Fruit fly (Drosophila melanogaster) whole organism, adult: ENCODE data around the gene CG13614.
A peak's percentile ranks its signal among the peaks of the same experiment; 100 is the strongest.

ENCODE experiments used
- CG11617 ChIP-seq: fragments of 200-800 bp; sonication (Bioruptor generic); optimal IDR thresholded peaks from 2 replicates; lab custom pipeline; 2017; ENCODE audit warnings: mild to moderate bottlenecking, missing biosample characterization, missing genetic modification reagents, missing genetic modification characterization
- CG12768 ChIP-seq: fragments of 200-800 bp; sonication (Bioruptor generic); optimal IDR thresholded peaks from 2 replicates; lab custom pipeline; 2017; ENCODE audit warnings: missing biosample characterization, missing genetic modification characterization, mild to moderate bottlenecking, moderate library complexity, missing genetic modification reagents
- CG14711 ChIP-seq: fragments of 200-800 bp; sonication (Bioruptor generic); optimal IDR thresholded peaks from 2 replicates; lab custom pipeline; 2018; ENCODE audit warnings: missing biosample characterization, mild to moderate bottlenecking, missing genetic modification characterization, moderate library complexity
- CG1620 ChIP-seq: fragments of 200-800 bp; sonication (Bioruptor generic); optimal IDR thresholded peaks from 2 replicates; lab custom pipeline; 2016; ENCODE audit warnings: missing biosample characterization, missing genetic modification characterization
- CG33017 ChIP-seq: fragments of 200-800 bp; sonication (Bioruptor generic); optimal IDR thresholded peaks from 2 replicates; lab custom pipeline; 2018; ENCODE audit warnings: missing biosample characterization, mild to moderate bottlenecking, missing genetic modification characterization, moderate library complexity
- CG5204 ChIP-seq: fragments of 200-800 bp; sonication (Bioruptor generic); optimal IDR thresholded peaks from 2 replicates; lab custom pipeline; 2016; ENCODE audit warnings: missing biosample characterization, missing genetic modification characterization
- CG7045 ChIP-seq: fragments of 200-800 bp; sonication (Bioruptor generic); optimal IDR thresholded peaks from 2 replicates; lab custom pipeline; 2017; ENCODE audit warnings: missing biosample characterization, mild to moderate bottlenecking, missing genetic modification characterization
- CG7101 ChIP-seq: fragments of 200-800 bp; sonication (Bioruptor generic); optimal IDR thresholded peaks from 2 replicates; lab custom pipeline; 2018; ENCODE audit warnings: missing biosample characterization, mild to moderate bottlenecking, missing genetic modification characterization, moderate library complexity
- Clk ChIP-seq: fragments of 200-800 bp; sonication (Bioruptor generic); optimal IDR thresholded peaks from 2 replicates; lab custom pipeline; 2017; ENCODE audit warnings: missing biosample characterization, missing genetic modification characterization
- Crg-1 ChIP-seq: fragments of 200-800 bp; sonication (Bioruptor generic); optimal IDR thresholded peaks from 2 replicates; lab custom pipeline; 2016; ENCODE audit warnings: missing biosample characterization, missing genetic modification characterization
- Hr96 ChIP-seq: fragments of 200-800 bp; sonication (Bioruptor generic); optimal IDR thresholded peaks from 2 replicates; lab custom pipeline; 2016; ENCODE audit warnings: missing biosample characterization, missing genetic modification characterization
- Mnt ChIP-seq: fragments of 200-800 bp; sonication (Bioruptor generic); optimal IDR thresholded peaks from 2 replicates; lab custom pipeline; 2016; ENCODE audit warnings: missing biosample characterization, mild to moderate bottlenecking, missing genetic modification characterization
- bab1 ChIP-seq: fragments of 200-800 bp; sonication (Bioruptor generic); optimal IDR thresholded peaks from 3 replicates; lab custom pipeline; 2019; ENCODE audit warnings: missing biosample characterization, mild to moderate bottlenecking, missing genetic modification characterization, moderate library complexity
- cic ChIP-seq: fragments of 200-800 bp; sonication (Bioruptor generic); optimal IDR thresholded peaks from 2 replicates; lab custom pipeline; 2017; ENCODE audit warnings: missing biosample characterization, mild to moderate bottlenecking, missing genetic modification characterization, moderate library complexity
- cnc ChIP-seq, 2 experiments: fragments of >200 bp; optimal IDR thresholded peaks; 2 replicates each; lab custom pipeline; 2017
- kay ChIP-seq: fragments of 200-800 bp; sonication (Bioruptor generic); peaks from one replicate; lab custom pipeline; 2016; ENCODE audit warnings: missing biosample characterization, missing genetic modification characterization, borderline replicate concordance
- ovo ChIP-seq: fragments of 200-800 bp; sonication (Bioruptor generic); optimal IDR thresholded peaks from 2 replicates; lab custom pipeline; 2016; ENCODE audit warnings: missing biosample characterization, missing genetic modification characterization
- pad ChIP-seq: fragments of 200-800 bp; sonication (Bioruptor generic); optimal IDR thresholded peaks from 3 replicates; lab custom pipeline; 2017; ENCODE audit warnings: missing biosample characterization, missing genetic modification characterization, mild to moderate bottlenecking, moderate library complexity, missing genetic modification reagents
- tj ChIP-seq: fragments of 200-800 bp; sonication (Bioruptor generic); optimal IDR thresholded peaks from 3 replicates; lab custom pipeline; 2017; ENCODE audit warnings: missing biosample characterization, mild to moderate bottlenecking, missing genetic modification characterization, moderate library complexity
- toe ChIP-seq: fragments of 200-800 bp; sonication (Bioruptor generic); optimal IDR thresholded peaks from 2 replicates; lab custom pipeline; 2016; ENCODE audit warnings: missing biosample characterization, missing genetic modification characterization

Gene CG13614

DNA sequence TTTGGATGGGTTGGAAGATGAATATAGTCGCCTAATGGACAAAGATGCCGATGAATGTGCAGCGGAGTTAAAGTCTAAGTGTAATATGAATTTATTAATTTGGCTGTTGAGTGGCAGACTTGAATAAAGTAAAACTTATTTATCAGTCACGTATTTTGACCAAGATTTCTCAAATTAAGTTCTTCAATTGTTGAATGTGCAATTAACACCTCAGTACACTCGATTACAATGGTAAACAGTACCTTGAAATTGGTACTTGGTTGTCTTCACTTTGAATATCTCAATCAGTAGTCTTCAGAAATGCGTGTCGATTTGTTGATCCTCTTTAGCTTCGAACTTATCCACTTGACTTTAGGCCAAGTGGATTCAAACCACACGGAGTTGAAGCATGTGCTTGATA is at the start of gene CG13614:
Gene CG13614, plus strand, starts transcription at position 301 of the 400 bp plus-strand sequence.
- no peak for TF ChIP-seq bab1
- no peak for TF ChIP-seq cic (GFP tag; lab: Kevin White, UChicago)
- TF ChIP-seq Hr96 (GFP tag; lab: Kevin White, UChicago) = no peak
- no peak for TF ChIP-seq CG12768
- TF ChIP-seq toe = no peak
- no peak for TF ChIP-seq cnc (optimal IDR thresholded peaks at IDR 0.05; lab: Kevin White, UChicago)
- TF ChIP-seq Clk (GFP tag; lab: Kevin White, UChicago) = no peak
- TF ChIP-seq CG11617 (GFP tag; lab: Kevin White, UChicago) = no peak
- TF ChIP-seq CG14711 (tag; lab: Kevin White, UChicago) = no peak
- TF ChIP-seq CG1620 (GFP tag; lab: Kevin White, UChicago) = no peak
- no peak for TF ChIP-seq CG5204 (GFP tag; lab: Kevin White, UChicago)
- TF ChIP-seq kay (GFP tag; lab: Kevin White, UChicago) = no peak
- no peak for TF ChIP-seq pad (GFP tag; lab: Kevin White, UChicago)
- TF ChIP-seq Mnt = no peak
- no peak for TF ChIP-seq tj (GFP tag; lab: Kevin White, UChicago)
- TF ChIP-seq CG7101 (tag; lab: Kevin White, UChicago) = no peak

DNA sequence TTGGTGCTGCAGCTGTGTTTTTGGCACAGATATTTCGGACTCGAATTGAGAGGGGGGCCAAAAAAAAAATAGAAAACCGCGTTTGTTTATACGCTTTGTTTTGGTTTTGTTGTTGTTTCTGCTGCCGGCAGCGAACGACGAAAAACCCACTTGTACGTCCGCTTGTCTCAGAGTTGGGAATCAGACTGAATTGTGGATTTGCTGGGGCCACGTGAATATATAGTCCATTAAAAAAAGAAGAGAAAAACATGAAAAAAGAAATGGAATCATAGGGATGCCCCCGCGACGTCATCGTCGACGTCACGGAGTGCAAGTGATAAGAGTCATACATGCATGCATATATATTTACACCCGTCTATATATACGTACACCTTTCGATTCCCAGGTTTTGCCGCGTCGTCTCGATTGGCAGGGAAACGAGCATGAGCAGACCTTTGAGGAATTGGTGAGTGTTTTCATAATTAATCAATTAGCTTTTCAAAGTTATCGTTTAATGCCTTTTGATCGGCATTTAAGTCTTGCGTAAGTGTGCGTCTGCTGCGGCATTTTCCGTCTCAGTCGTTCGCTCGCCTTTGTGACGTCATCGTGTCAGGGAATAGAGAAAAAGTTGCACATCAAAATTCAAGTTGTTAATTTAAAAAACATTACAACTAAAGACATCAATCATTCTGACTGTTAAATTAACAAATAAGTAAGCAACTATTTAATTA is 49.6 kb upstream of the CG13614 start:
- no peak for TF ChIP-seq bab1
- TF ChIP-seq CG12768 = peak; percentile 39
- peak; percentile 97 for TF ChIP-seq kay (GFP tag; lab: Kevin White, UChicago)
- peak; percentile 70 for TF ChIP-seq Mnt
- TF ChIP-seq tj (GFP tag; lab: Kevin White, UChicago) = peak; percentile 58
- TF ChIP-seq pad (GFP tag; lab: Kevin White, UChicago) = no peak

DNA sequence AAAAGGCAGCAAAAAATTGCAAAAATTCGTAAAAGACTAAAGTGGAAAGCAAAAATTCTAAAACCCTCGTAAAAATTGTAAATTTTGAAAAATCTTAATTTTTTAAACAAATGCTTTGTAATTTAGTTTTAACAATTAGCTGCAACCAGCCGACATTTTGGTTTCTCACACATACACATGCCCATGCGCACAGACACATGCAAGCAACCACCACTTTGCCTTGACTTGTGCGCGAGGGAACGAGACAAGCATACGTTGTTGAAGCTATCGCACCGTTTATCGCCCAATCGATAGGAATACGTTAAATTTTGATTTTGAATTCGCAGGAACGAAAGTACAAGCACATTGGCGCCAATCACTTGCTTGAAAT is 49.0 kb upstream of the CG13614 start:
- TF ChIP-seq toe (no peak), CG12768 (peak; percentile 5), Mnt (peak; percentile 42)

DNA sequence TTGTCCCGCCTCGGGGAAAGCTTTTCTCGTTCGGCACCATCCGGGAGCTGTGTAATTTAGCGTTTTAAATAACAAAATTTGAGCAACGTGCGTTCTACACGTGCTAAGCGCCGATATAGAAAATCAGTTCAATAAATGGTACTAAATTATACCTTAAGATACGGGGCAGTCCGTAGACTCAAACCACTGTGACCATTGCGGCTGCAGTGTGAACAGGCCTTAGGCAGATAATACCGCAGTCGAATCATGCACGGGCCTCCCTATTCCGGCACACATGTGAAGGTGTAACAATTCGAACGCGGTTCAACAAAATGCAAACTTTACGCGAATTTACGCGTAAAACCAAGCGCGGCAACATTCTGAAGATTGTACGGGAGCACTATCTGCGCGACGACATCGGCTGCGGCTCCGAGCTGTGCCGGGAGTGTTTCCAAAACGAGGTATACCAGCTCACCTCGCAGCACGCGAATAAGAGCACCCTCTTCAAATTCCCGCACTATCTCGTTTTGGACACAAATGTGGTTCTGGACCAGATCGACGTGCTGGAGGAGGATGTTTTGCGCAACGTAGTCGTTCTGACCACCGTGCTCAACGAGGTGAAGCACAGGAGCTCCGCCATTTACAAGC is 36.1 kb upstream of the CG13614 start, which contains the start of the genes Rrp5 and Dis3:
Gene Rrp5, minus strand, starts transcription at position 135 of the 627 bp plus-strand sequence.
Gene Dis3, plus strand, starts transcription at position 252 of the 627 bp plus-strand sequence.
- TF ChIP-seq Clk (GFP tag; lab: Kevin White, UChicago) (no peak), CG1620 (GFP tag; lab: Kevin White, UChicago) (peak; percentile 20), CG7045 (GFP tag; lab: Kevin White, UChicago) (no peak), Hr96 (GFP tag; lab: Kevin White, UChicago) (no peak), CG33017 (no peak), bab1 (peak; percentile 4), Mnt (peak; percentile 99), CG14711 (tag; lab: Kevin White, UChicago) (no peak), CG11617 (GFP tag; lab: Kevin White, UChicago) (peak; percentile 15), cic (GFP tag; lab: Kevin White, UChicago) (peak; percentile 30), kay (GFP tag; lab: Kevin White, UChicago) (no peak), cnc (optimal IDR thresholded peaks at IDR 0.05; lab: Kevin White, UChicago) (no peak), CG5204 (GFP tag; lab: Kevin White, UChicago) (no peak), CG12768 (no peak), ovo (GFP tag; lab: Kevin White, UChicago) (peak; percentile 16), pad (GFP tag; lab: Kevin White, UChicago) (peak; percentile 11), toe (no peak), tj (GFP tag; lab: Kevin White, UChicago) (no peak), Crg-1 (no peak), CG7101 (tag; lab: Kevin White, UChicago) (no peak)

DNA sequence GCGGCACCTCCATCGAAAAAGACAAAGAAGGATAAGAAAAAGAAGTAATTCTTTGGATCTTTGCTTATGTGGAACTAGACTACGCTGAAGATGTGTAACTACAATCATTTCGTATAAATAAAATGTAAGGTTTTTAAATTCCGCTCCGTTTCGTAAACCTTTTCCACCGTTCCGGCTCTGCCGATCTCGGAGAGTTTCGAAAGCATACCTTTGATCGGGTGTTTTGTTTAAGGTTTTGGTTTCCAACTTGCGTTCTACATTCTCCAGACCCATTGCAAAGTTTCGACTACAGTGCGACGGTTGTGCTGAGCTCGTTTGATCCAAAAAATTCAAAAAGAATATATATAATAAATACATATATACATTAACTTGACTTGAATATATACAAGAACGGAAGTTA is 32.7 kb upstream of the CG13614 start, which contains the start of gene CG6432:
Gene CG6432, plus strand, starts transcription at position 301 of the 400 bp plus-strand sequence.
- TF ChIP-seq Mnt = no peak
- TF ChIP-seq Hr96 (GFP tag; lab: Kevin White, UChicago) = no peak

DNA sequence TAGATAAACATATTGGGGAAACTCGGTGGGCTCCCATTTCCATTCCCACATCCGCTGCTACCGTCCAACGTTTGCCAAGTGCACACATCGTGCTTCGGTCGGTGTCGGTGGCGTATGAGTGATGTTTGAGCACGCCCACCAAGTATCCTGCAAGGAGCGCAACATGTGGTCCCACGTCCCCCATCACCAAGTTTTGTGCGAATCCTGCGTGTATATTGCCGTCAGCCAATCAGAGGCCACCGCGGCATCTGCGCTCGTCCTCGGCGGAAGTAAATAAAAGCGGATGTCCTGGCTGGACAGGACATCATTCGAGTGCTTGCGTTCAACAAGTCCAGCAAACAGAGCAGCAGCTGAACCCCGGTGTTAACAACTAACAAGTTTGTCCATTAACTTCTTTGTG is 28.1 kb upstream of the CG13614 start, which contains the start of gene Ms:
Gene Ms, plus strand, starts transcription at position 301 of the 400 bp plus-strand sequence.
- TF ChIP-seq cic (GFP tag; lab: Kevin White, UChicago) = no peak
- TF ChIP-seq CG12768 = no peak
- TF ChIP-seq pad (GFP tag; lab: Kevin White, UChicago) = no peak
- TF ChIP-seq Crg-1 = no peak
- TF ChIP-seq tj (GFP tag; lab: Kevin White, UChicago) = no peak
- TF ChIP-seq cnc (optimal IDR thresholded peaks at IDR 0.05; lab: Kevin White, UChicago) = no peak
- no peak for TF ChIP-seq Clk (GFP tag; lab: Kevin White, UChicago)
- no peak for TF ChIP-seq CG7101 (tag; lab: Kevin White, UChicago)
- no peak for TF ChIP-seq toe
- TF ChIP-seq bab1 = no peak
- TF ChIP-seq CG33017 = no peak
- no peak for TF ChIP-seq Mnt
- no peak for TF ChIP-seq kay (GFP tag; lab: Kevin White, UChicago)
- no peak for TF ChIP-seq CG14711 (tag; lab: Kevin White, UChicago)
